Fruit fly (Drosophila melanogaster): ENCODE results near the gene rux.

Gene rux

dm6 chrX:6074845-6075244 lies 37.2 kb upstream of the rux start, which contains the start of gene Tsp5D (continued):
- TF ChIP-seq pros (GFP tag; optimal IDR thresholded peaks at IDR 0.05) (no peak), Scr (GFP tag; IDR thresholded peaks at IDR 0.05; ENCODE audit: partially characterized antibody) (no peak), yki (optimal IDR thresholded peaks at IDR 0.05) (no peak), CG8281 (tag; optimal IDR thresholded peaks at IDR 0.05) (peak; percentile 73), tup (GFP tag; optimal IDR thresholded peaks at IDR 0.05) (peak; percentile 57), onecut (GFP tag; IDR thresholded peaks at IDR 0.05) (peak; percentile 92), esg (GFP tag; conservative IDR thresholded peaks at IDR 0.05) (peak; percentile 94), Doc3 (GFP tag; IDR thresholded peaks at IDR 0.05; ENCODE audit: partially characterized antibody) (no peak), CG8944 (GFP tag; optimal IDR thresholded peaks at IDR 0.05) (peak; percentile 21), wdn (GFP tag; IDR thresholded peaks at IDR 0.05) (peak; percentile 66), CG15011 (GFP tag; optimal IDR thresholded peaks at IDR 0.05) (peak; percentile 76), CG6654 (GFP tag; optimal IDR thresholded peaks at IDR 0.05) (peak; percentile 82), tgo (GFP tag; IDR thresholded peaks at IDR 0.05) (peak; percentile 95), CG3726 (GFP tag; IDR thresholded peaks at IDR 0.05) (peak; percentile 90), CG4328 (GFP tag; optimal IDR thresholded peaks at IDR 0.05) (peak; percentile 63), sd (tag; optimal IDR thresholded peaks at IDR 0.05) (peak; percentile 73), fd102C (GFP tag; optimal IDR thresholded peaks at IDR 0.05) (peak; percentile 14), unc-4 (GFP tag; IDR thresholded peaks at IDR 0.05; ENCODE audit: partially characterized antibody) (no peak), cad (GFP tag; optimal IDR thresholded peaks at IDR 0.05) (no peak), ken (GFP tag; IDR thresholded peaks at IDR 0.05) (peak; percentile 95), crol (GFP tag; IDR thresholded peaks at IDR 0.05) (peak; percentile 54; the same call in 1 of the 2 replicates), en (GFP tag; optimal IDR thresholded peaks at IDR 0.05) (no peak), Adf1 (GFP tag; IDR thresholded peaks at IDR 0.05) (0 out of 2 replicates have a peak, but pooled peaks have one; percentile 29), tll (GFP tag; optimal IDR thresholded peaks at IDR 0.05) (no peak), Fer1 (GFP tag; optimal IDR thresholded peaks at IDR 0.05) (peak; percentile 87), CG11696 (GFP tag; IDR thresholded peaks at IDR 0.05) (peak; percentile 78), CrebB (tag; optimal IDR thresholded peaks at IDR 0.05) (peak; percentile 76), lbe (GFP tag; optimal IDR thresholded peaks at IDR 0.05) (no peak), CG3407 (GFP tag; optimal IDR thresholded peaks at IDR 0.05) (peak; percentile 91), Trl (optimal IDR thresholded peaks at IDR 0.05) (peak; percentile 0 to 48), Trl (GFP tag; optimal IDR thresholded peaks at IDR 0.05) (peak; percentile 31), CG4360 (GFP tag; IDR thresholded peaks at IDR 0.05) (peak; percentile 69), CG1529 (GFP tag; optimal IDR thresholded peaks at IDR 0.05) (peak; percentile 91), sim (GFP tag; IDR thresholded peaks at IDR 0.05) (peak; percentile 91), CG12155 (GFP tag; optimal IDR thresholded peaks at IDR 0.05) (peak; percentile 69), CG7928 (GFP tag; optimal IDR thresholded peaks at IDR 0.05) (peak; percentile 18), Dll (GFP tag; IDR thresholded peaks at IDR 0.05; ENCODE audit: partially characterized antibody) (no peak), H15 (GFP tag; IDR thresholded peaks at IDR 0.05) (peak; percentile 95), vfl (GFP tag; optimal IDR thresholded peaks at IDR 0.05) (no peak), CG8359 (GFP tag; optimal IDR thresholded peaks at IDR 0.05; ENCODE audit: borderline replicate concordance) (peak; percentile 78), CG11695 (GFP tag; IDR thresholded peaks at IDR 0.05) (peak; percentile 93), Dref (GFP tag; IDR thresholded peaks at IDR 0.05) (no peak), HmgZ (tag; optimal IDR thresholded peaks at IDR 0.05) (peak; percentile 79), trh (GFP tag; optimal IDR thresholded peaks at IDR 0.05) (peak; percentile 58), nau (GFP tag; optimal IDR thresholded peaks at IDR 0.05) (peak; percentile 90), CG13624 (GFP tag; optimal IDR thresholded peaks at IDR 0.05) (no peak), CG8478 (optimal IDR thresholded peaks at IDR 0.05) (no peak), Awh (GFP tag; IDR thresholded peaks at IDR 0.05) (peak; percentile 97), H2.0 (GFP tag; IDR thresholded peaks at IDR 0.05) (peak; percentile 95), ham (GFP tag; IDR thresholded peaks at IDR 0.05) (no peak), her (GFP tag; optimal IDR thresholded peaks at IDR 0.05) (no peak), CG2889 (GFP tag; IDR thresholded peaks at IDR 0.05) (peak; percentile 74; the same call in 2 of the 3 replicates), aop (GFP tag; IDR thresholded peaks at IDR 0.05) (peak; percentile 90)

Measured in whole organism, embryonic.